Worm (Caenorhabditis elegans) whole organism, L2 larva: ENCODE data around the gene srg-38.

ENCODE experiments used
- C34F6.9 ChIP-seq: fragments of 150-350 bp; optimal IDR thresholded peaks from 2 replicates; lab custom pipeline; 2014; ENCODE audit warnings: missing biosample characterization, missing genetic modification characterization
- R02D3.7 ChIP-seq: fragments of 150-350 bp; optimal IDR thresholded peaks from 2 replicates; lab custom pipeline; 2014; ENCODE audit warnings: missing biosample characterization, missing genetic modification characterization
- ZK546.5 ChIP-seq: sonication (generic microtip); optimal IDR thresholded peaks from 2 replicates; lab custom pipeline; 2017; ENCODE audit warnings: missing biosample characterization, missing genetic modification characterization
- alr-1 ChIP-seq: fragments of 150-350 bp; optimal IDR thresholded peaks from 2 replicates; lab custom pipeline; 2014; ENCODE audit warnings: missing biosample characterization, missing genetic modification characterization
- ama-1 ChIP-seq: fragments of 150-350 bp; optimal IDR thresholded peaks from 2 replicates; lab custom pipeline; 2018; ENCODE audit warnings: inconsistent platforms
- egl-27 ChIP-seq: sonication (generic microtip); optimal IDR thresholded peaks from 3 replicates; lab custom pipeline; 2017; ENCODE audit warnings: missing biosample characterization, missing genetic modification reagents, missing genetic modification characterization
- fos-1 ChIP-seq: fragments of 150-350 bp; optimal IDR thresholded peaks from 2 replicates; lab custom pipeline; 2014; ENCODE audit warnings: missing biosample characterization, missing genetic modification characterization
- lin-11 ChIP-seq: fragments of 150-350 bp; sonication (generic microtip); optimal IDR thresholded peaks from 2 replicates; lab custom pipeline; 2014; ENCODE audit warnings: missing biosample characterization, missing genetic modification characterization, inconsistent platforms, mixed read lengths
- nhr-12 ChIP-seq: fragments of 150-350 bp; optimal IDR thresholded peaks from 2 replicates; lab custom pipeline; 2014; ENCODE audit warnings: missing biosample characterization, missing genetic modification characterization
- nhr-129 ChIP-seq: fragments of 150-350 bp; optimal IDR thresholded peaks from 2 replicates; lab custom pipeline; 2014; ENCODE audit warnings: missing biosample characterization, missing genetic modification characterization
- peb-1 ChIP-seq: fragments of 150-350 bp; optimal IDR thresholded peaks from 2 replicates; lab custom pipeline; 2014; ENCODE audit warnings: missing biosample characterization, missing genetic modification characterization
- unc-62 ChIP-seq: fragments of 150-350 bp; optimal IDR thresholded peaks from 2 replicates; lab custom pipeline; 2014; ENCODE audit warnings: missing biosample characterization, missing genetic modification reagents, missing genetic modification characterization
- ztf-4 ChIP-seq: fragments of 150-350 bp; optimal IDR thresholded peaks from 2 replicates; lab custom pipeline; 2014; ENCODE audit warnings: missing biosample characterization, missing genetic modification characterization

- no peak for TF ChIP-seq nhr-129
- no peak for TF ChIP-seq unc-62 (GFP tag; lab: Kevin White, UChicago)
- TF ChIP-seq peb-1 = no peak
- no peak for TF ChIP-seq ama-1 (lab: Kevin White, UChicago)
- TF ChIP-seq alr-1 (tag; lab: Kevin White, UChicago) = no peak
- TF ChIP-seq ztf-4 = no peak
- TF ChIP-seq C34F6.9 = no peak
- TF ChIP-seq egl-27 = no peak
- TF ChIP-seq fos-1 (tag; lab: Kevin White, UChicago) = no peak
- no peak for TF ChIP-seq ZK546.5 (tag; lab: Kevin White, UChicago)
- TF ChIP-seq lin-11 (tag; lab: Kevin White, UChicago) = no peak
- no peak for TF ChIP-seq nhr-12 (tag; lab: Kevin White, UChicago)
- no peak for TF ChIP-seq R02D3.7 (tag; lab: Kevin White, UChicago)
Measured at ce11 chrV:11113607-11114006, 41.8 kb downstream of the srg-38 start, which contains the start of gene math-33.
